Fruit fly (Drosophila melanogaster): ENCODE measurements around the gene CG11134.

Gene CG11134

dm6 chrX:13736174-13736482, 1.6 kb upstream of the CG11134 start, which contains the start of gene g (continued):
- TF ChIP-seq CG10274 (GFP tag; optimal IDR thresholded peaks at IDR 0.05) = no peak
- TF ChIP-seq CG13775 (GFP tag; optimal IDR thresholded peaks at IDR 0.05) = no peak
- TF ChIP-seq Nf-YC (tag; optimal IDR thresholded peaks at IDR 0.05) = no peak
- no peak for TF ChIP-seq CG17328 (GFP tag; IDR thresholded peaks at IDR 0.05)
- TF ChIP-seq CG4328 (GFP tag; optimal IDR thresholded peaks at IDR 0.05) = no peak
- peak; percentile 65 for TF ChIP-seq CG1603 (tag; optimal IDR thresholded peaks at IDR 0.05)
- no peak for TF ChIP-seq CG12942 (GFP tag; optimal IDR thresholded peaks at IDR 0.05)
- TF ChIP-seq CG12071 (GFP tag; optimal IDR thresholded peaks at IDR 0.05) = no peak
- TF ChIP-seq CG10147 (GFP tag; optimal IDR thresholded peaks at IDR 0.05) = no peak
- peak; percentile 7 for TF ChIP-seq CG10267 (tag; optimal IDR thresholded peaks at IDR 0.05)
- peak in 1 of 2 experiments; percentile 11 for TF ChIP-seq crp (GFP tag; optimal IDR thresholded peaks at IDR 0.05)
- no peak for TF ChIP-seq lov (optimal IDR thresholded peaks at IDR 0.05)
- no peak for TF ChIP-seq lov (GFP tag; IDR thresholded peaks at IDR 0.05)
- no peak for TF ChIP-seq cwo (GFP tag; optimal IDR thresholded peaks at IDR 0.05)
- TF ChIP-seq crc (GFP tag; optimal IDR thresholded peaks at IDR 0.05) = no peak
- TF ChIP-seq CG16813 (GFP tag; IDR thresholded peaks at IDR 0.05; ENCODE audit: partially characterized antibody) = peak; percentile 89
- TF ChIP-seq pnt (GFP tag; optimal IDR thresholded peaks at IDR 0.05) = no peak
- TF ChIP-seq dmrt99B (tag; optimal IDR thresholded peaks at IDR 0.05) = no peak
- TF ChIP-seq Sin3A (optimal IDR thresholded peaks at IDR 0.05) = peak; percentile 69
- 0 out of 2 replicates have a peak, but pooled peaks have one; percentile 6 for TF ChIP-seq sob (GFP tag; IDR thresholded peaks at IDR 0.05)
- no peak for TF ChIP-seq grn (GFP tag; optimal IDR thresholded peaks at IDR 0.05)
- no peak for TF ChIP-seq E2f1 (GFP tag; IDR thresholded peaks at IDR 0.05)
- peak; percentile 4 for TF ChIP-seq phol (tag; optimal IDR thresholded peaks at IDR 0.05)
- TF ChIP-seq CG10321 (GFP tag; IDR thresholded peaks at IDR 0.05) = no peak
- TF ChIP-seq D (optimal IDR thresholded peaks at IDR 0.05) = no peak
- TF ChIP-seq D (GFP tag; optimal IDR thresholded peaks at IDR 0.05) = no peak
- TF ChIP-seq Fer3 (tag; optimal IDR thresholded peaks at IDR 0.05) = no peak
- no peak for TF ChIP-seq cato (GFP tag; optimal IDR thresholded peaks at IDR 0.05; ENCODE audit: borderline replicate concordance)
- no peak for TF ChIP-seq CG12155 (GFP tag; optimal IDR thresholded peaks at IDR 0.05)
- TF ChIP-seq CG8478 (optimal IDR thresholded peaks at IDR 0.05) = no peak
- no peak for TF ChIP-seq sr (GFP tag; IDR thresholded peaks at IDR 0.05)
- no peak for TF ChIP-seq CG18764 (GFP tag; optimal IDR thresholded peaks at IDR 0.05)
- TF ChIP-seq Max (GFP tag; optimal IDR thresholded peaks at IDR 0.05) = no peak
- peak; percentile 42; the same call in 1 of the 2 replicates for TF ChIP-seq CG9932 (GFP tag; IDR thresholded peaks at IDR 0.05)
- no peak for TF ChIP-seq Antp (GFP tag; optimal IDR thresholded peaks at IDR 0.05)
- TF ChIP-seq CG1647 (GFP tag; optimal IDR thresholded peaks at IDR 0.05) = no peak
- TF ChIP-seq CG6254 (GFP tag; optimal IDR thresholded peaks at IDR 0.05) = no peak
- TF ChIP-seq her (GFP tag; optimal IDR thresholded peaks at IDR 0.05) = no peak
- no peak for TF ChIP-seq H15 (GFP tag; IDR thresholded peaks at IDR 0.05)
- no peak for TF ChIP-seq bsh (GFP tag; optimal IDR thresholded peaks at IDR 0.05)
- TF ChIP-seq CG33557 (GFP tag; optimal IDR thresholded peaks at IDR 0.05) = no peak
- TF ChIP-seq CG6765 (GFP tag; optimal IDR thresholded peaks at IDR 0.05) = no peak
- peak; percentile 88 for TF ChIP-seq inv (GFP tag; IDR thresholded peaks at IDR 0.05; ENCODE audit: partially characterized antibody)
- no peak for TF ChIP-seq CTCF (GFP tag; optimal IDR thresholded peaks at IDR 0.05)
- no peak for TF ChIP-seq CG10431 (GFP tag; optimal IDR thresholded peaks at IDR 0.05)
- TF ChIP-seq CG6683 (GFP tag; optimal IDR thresholded peaks at IDR 0.05) = no peak
- TF ChIP-seq ac (GFP tag; optimal IDR thresholded peaks at IDR 0.05) = no peak
- peak; percentile 65 for TF ChIP-seq CG2116 (GFP tag; optimal IDR thresholded peaks at IDR 0.05)
- no peak for TF ChIP-seq zfh2 (GFP tag; optimal IDR thresholded peaks at IDR 0.05)
- no peak for TF ChIP-seq CG30431 (GFP tag; optimal IDR thresholded peaks at IDR 0.05)
- no peak for TF ChIP-seq CG7556 (GFP tag; optimal IDR thresholded peaks at IDR 0.05)
- TF ChIP-seq pros (GFP tag; optimal IDR thresholded peaks at IDR 0.05) = no peak
- TF ChIP-seq zf30C (GFP tag; optimal IDR thresholded peaks at IDR 0.05) = peak; percentile 28

Data from whole organism, embryonic.